Fruit fly (Drosophila melanogaster): ENCODE data around the gene ImpE2.
A peak's percentile ranks its signal among the peaks of the same experiment; 100 is the strongest.

The ImpE2 gene

dm6 chr3L:3556409-3556808 is 43.9 kb upstream of the ImpE2 start (continued):
- TF ChIP-seq CG10565 (GFP tag; optimal IDR thresholded peaks at IDR 0.05) (no peak), mld (GFP tag; IDR thresholded peaks at IDR 0.05; ENCODE audit: partially characterized antibody) (no peak), p53 (GFP tag; optimal IDR thresholded peaks at IDR 0.05) (no peak), chm (GFP tag; IDR thresholded peaks at IDR 0.05) (no peak), sisA (GFP tag; IDR thresholded peaks at IDR 0.05) (peak; percentile 78), Lhr (GFP tag; optimal IDR thresholded peaks at IDR 0.05) (no peak), Taf1 (GFP tag; IDR thresholded peaks at IDR 0.05) (peak; percentile 16; the same call in 1 of the 2 replicates), sens (GFP tag) (peak; percentile 93), nerfin-1 (tag; optimal IDR thresholded peaks at IDR 0.05) (peak; percentile 60), nmo (GFP tag; optimal IDR thresholded peaks at IDR 0.05) (peak; percentile 78), dysf (GFP tag; IDR thresholded peaks at IDR 0.05) (peak; percentile 75), CG17912 (GFP tag; optimal IDR thresholded peaks at IDR 0.05) (no peak), Hr51 (GFP tag; optimal IDR thresholded peaks at IDR 0.05) (peak; percentile 11 to 54), CG15073 (GFP tag; optimal IDR thresholded peaks at IDR 0.05) (no peak), disco-r (GFP tag; optimal IDR thresholded peaks at IDR 0.05) (peak; percentile 7), fd102C (GFP tag; optimal IDR thresholded peaks at IDR 0.05) (no peak), Eip74EF (GFP tag; optimal IDR thresholded peaks at IDR 0.05) (peak in 1 of 2 experiments; percentile 58), CG10431 (GFP tag; optimal IDR thresholded peaks at IDR 0.05) (peak; percentile 24), CkIIα-i1 (GFP tag; IDR thresholded peaks at IDR 0.05) (no peak), Scr (GFP tag; IDR thresholded peaks at IDR 0.05; ENCODE audit: partially characterized antibody) (no peak), h (optimal IDR thresholded peaks at IDR 0.05) (no peak), CG3407 (GFP tag; optimal IDR thresholded peaks at IDR 0.05) (peak; percentile 24), CG16813 (GFP tag; IDR thresholded peaks at IDR 0.05; ENCODE audit: partially characterized antibody) (no peak), croc (GFP tag; conservative IDR thresholded peaks at IDR 0.05) (peak; percentile 50; the same call in 2 of the 3 replicates), CG32772 (GFP tag; IDR thresholded peaks at IDR 0.05) (no peak), CG12219 (GFP tag; optimal IDR thresholded peaks at IDR 0.05) (peak; percentile 49), chif (GFP tag; optimal IDR thresholded peaks at IDR 0.05) (peak; percentile 33 to 67), gro (GFP tag; optimal IDR thresholded peaks at IDR 0.05) (no peak), CG14667 (GFP tag; IDR thresholded peaks at IDR 0.05) (no peak), sc (optimal IDR thresholded peaks at IDR 0.05) (no peak), sc (GFP tag; optimal IDR thresholded peaks at IDR 0.05) (peak; percentile 44), CG16863 (GFP tag; optimal IDR thresholded peaks at IDR 0.05) (peak; percentile 57), CG14710 (tag; optimal IDR thresholded peaks at IDR 0.05) (peak; percentile 52), cad (GFP tag; optimal IDR thresholded peaks at IDR 0.05) (no peak), CG30403 (GFP tag; optimal IDR thresholded peaks at IDR 0.05) (peak; percentile 50), CG14441 (GFP tag; IDR thresholded peaks at IDR 0.05) (0 out of 2 replicates have a peak, but pooled peaks have one; percentile 29), zen2 (GFP tag; IDR thresholded peaks at IDR 0.05; ENCODE audit: partially characterized antibody) (no peak), nau (GFP tag; optimal IDR thresholded peaks at IDR 0.05) (peak; percentile 54), nom (GFP tag; optimal IDR thresholded peaks at IDR 0.05) (peak; percentile 93), PHDP (tag; optimal IDR thresholded peaks at IDR 0.05) (peak; percentile 61), stc (GFP tag; IDR thresholded peaks at IDR 0.05) (no peak), Trl (optimal IDR thresholded peaks at IDR 0.05) (no peak), Trl (GFP tag; optimal IDR thresholded peaks at IDR 0.05) (peak; percentile 29), trh (GFP tag; optimal IDR thresholded peaks at IDR 0.05) (peak; percentile 16), Dll (GFP tag; IDR thresholded peaks at IDR 0.05; ENCODE audit: partially characterized antibody) (no peak), CG3838 (GFP tag; optimal IDR thresholded peaks at IDR 0.05) (no peak), CG13296 (GFP tag; optimal IDR thresholded peaks at IDR 0.05) (no peak), CG9215 (GFP tag; IDR thresholded peaks at IDR 0.05) (peak; percentile 59; the same call in 1 of the 2 replicates), CG33557 (GFP tag; optimal IDR thresholded peaks at IDR 0.05) (peak; percentile 42), CG1233 (GFP tag; optimal IDR thresholded peaks at IDR 0.05) (no peak), CG4404 (GFP tag; IDR thresholded peaks at IDR 0.05) (peak; percentile 28; the same call in 1 of the 2 replicates)

Measured in whole organism, embryonic.